Fruit fly (Drosophila melanogaster) whole organism, embryonic: Measurements from ENCODE around the gene CG43675.

Experiments used
- Abd-B ChIP-seq: fragments of 200-800 bp; sonication (Bioruptor generic); optimal IDR thresholded peaks from 2 replicates; lab custom pipeline; 2018; ENCODE audit warnings: missing biosample characterization, mild to moderate bottlenecking, missing genetic modification characterization, moderate library complexity
- Bteb2 ChIP-seq: fragments of 200-800 bp; sonication (Bioruptor generic); optimal IDR thresholded peaks from 2 replicates; lab custom pipeline; 2016; ENCODE audit warnings: missing biosample characterization, missing genetic modification characterization
- CG10147 ChIP-seq: fragments of 200-800 bp; sonication (Bioruptor generic); optimal IDR thresholded peaks from 2 replicates; lab custom pipeline; 2019; ENCODE audit warnings: missing biosample characterization, mild to moderate bottlenecking, missing genetic modification characterization, moderate library complexity
- CG11456 ChIP-seq: fragments of 200-800 bp; sonication (Bioruptor generic); IDR thresholded peaks from 3 replicates; pipeline ENCODE4 v1.3.6; 2022; ENCODE audit warnings: missing biosample characterization, missing genetic modification characterization
- CG1233 ChIP-seq: fragments of 200-800 bp; sonication (Bioruptor generic); optimal IDR thresholded peaks from 4 replicates; lab custom pipeline; 2018; ENCODE audit warnings: missing biosample characterization, mild to moderate bottlenecking, missing genetic modification characterization
- CG14014 ChIP-seq: fragments of 200-800 bp; sonication (Bioruptor generic); IDR thresholded peaks from 2 replicates; pipeline ENCODE4 v1.3.6; 2022; ENCODE audit warnings: missing biosample characterization, missing genetic modification characterization
- CG15011 ChIP-seq: fragments of 200-800 bp; sonication (Bioruptor generic); optimal IDR thresholded peaks from 3 replicates; lab custom pipeline; 2018; ENCODE audit warnings: missing biosample characterization, mild to moderate bottlenecking, missing genetic modification characterization
- CG17829 ChIP-seq: fragments of 200-800 bp; optimal IDR thresholded peaks from 2 replicates; lab custom pipeline; 2019; ENCODE audit warnings: missing biosample characterization, mild to moderate bottlenecking, missing genetic modification characterization, moderate library complexity
- CG31224 ChIP-seq: fragments of 200-800 bp; sonication (Bioruptor generic); IDR thresholded peaks from 2 replicates; pipeline ENCODE4 v1.3.6; 2022; ENCODE audit warnings: missing biosample characterization, missing genetic modification characterization
- CG5953 ChIP-seq: fragments of 200-800 bp; sonication (Bioruptor generic); IDR thresholded peaks from 2 replicates; pipeline ENCODE4 v1.3.6; 2022; ENCODE audit warnings: missing biosample characterization, missing genetic modification characterization
- CG7556 ChIP-seq: fragments of 200-800 bp; sonication (Bioruptor generic); optimal IDR thresholded peaks from 2 replicates; lab custom pipeline; 2017; ENCODE audit warnings: missing biosample characterization, mild to moderate bottlenecking, missing genetic modification characterization
- CG8944 ChIP-seq: fragments of 200-800 bp; sonication (Bioruptor generic); optimal IDR thresholded peaks from 3 replicates; lab custom pipeline; 2016; ENCODE audit warnings: missing biosample characterization, missing genetic modification characterization
- Chrac-16 ChIP-seq: fragments of 200-800 bp; sonication (Bioruptor generic); optimal IDR thresholded peaks from 3 replicates; lab custom pipeline; 2016; ENCODE audit warnings: missing biosample characterization, missing genetic modification characterization
- CrebB ChIP-seq: fragments of 200-800 bp; sonication (Bioruptor generic); optimal IDR thresholded peaks from 3 replicates; lab custom pipeline; 2018; ENCODE audit warnings: missing biosample characterization, mild to moderate bottlenecking, missing genetic modification characterization
- E2f1 ChIP-seq: fragments of 200-800 bp; sonication (Bioruptor generic); IDR thresholded peaks from 2 replicates; pipeline ENCODE4 v1.3.6; 2022; ENCODE audit warnings: missing biosample characterization, missing genetic modification characterization
- Ets65A ChIP-seq: fragments of 200-800 bp; sonication (Bioruptor generic); peaks from one replicate; lab custom pipeline; 2016; ENCODE audit warnings: missing biosample characterization, missing genetic modification characterization
- Gsc ChIP-seq: fragments of 200-800 bp; sonication (Bioruptor generic); IDR thresholded peaks from 2 replicates; pipeline ENCODE4 v1.3.6; 2022; ENCODE audit warnings: missing biosample characterization, missing genetic modification characterization
- Gug ChIP-seq: fragments of 200-800 bp; sonication (Bioruptor generic); IDR thresholded peaks from 4 replicates; pipeline ENCODE4 v1.3.6; 2022; ENCODE audit warnings: missing biosample characterization, missing genetic modification characterization
- H15 ChIP-seq: fragments of 200-800 bp; sonication (Bioruptor generic); IDR thresholded peaks from 3 replicates; pipeline ENCODE4 v1.3.6; 2022; ENCODE audit warnings: missing biosample characterization, missing genetic modification characterization
- HLH54F ChIP-seq: fragments of 200-800 bp; sonication (Bioruptor generic); optimal IDR thresholded peaks from 3 replicates; lab custom pipeline; 2016; ENCODE audit warnings: missing biosample characterization, missing genetic modification characterization
- HLHmδ ChIP-seq: fragments of 200-800 bp; sonication (Bioruptor generic); optimal IDR thresholded peaks from 2 replicates; lab custom pipeline; 2018; ENCODE audit warnings: missing biosample characterization, mild to moderate bottlenecking, missing genetic modification characterization, moderate library complexity
- Hmx ChIP-seq: fragments of 200-800 bp; sonication (Bioruptor generic); optimal IDR thresholded peaks from 2 replicates; lab custom pipeline; 2016; ENCODE audit warnings: missing biosample characterization, missing genetic modification characterization
- Kr ChIP-seq: fragments of 200-800 bp; sonication (Bioruptor generic); optimal IDR thresholded peaks from 2 replicates; lab custom pipeline; 2017; ENCODE audit warnings: missing biosample characterization, mild to moderate bottlenecking, missing genetic modification characterization
- MBD-R2 ChIP-seq: fragments of 200-800 bp; sonication (Bioruptor generic); IDR thresholded peaks from 2 replicates; pipeline ENCODE4 v1.3.6; 2022; ENCODE audit warnings: missing biosample characterization, missing genetic modification characterization
- Mes4 ChIP-seq: fragments of 200-800 bp; sonication (Bioruptor generic); optimal IDR thresholded peaks from 2 replicates; lab custom pipeline; 2016; ENCODE audit warnings: missing biosample characterization, missing genetic modification characterization
- Ravus ChIP-seq: fragments of 200-800 bp; sonication (Bioruptor generic); IDR thresholded peaks from 2 replicates; pipeline ENCODE4 v1.3.6; 2022; ENCODE audit warnings: missing biosample characterization, missing genetic modification characterization
- Sry-β ChIP-seq: fragments of 200-800 bp; sonication (Bioruptor generic); optimal IDR thresholded peaks from 2 replicates; lab custom pipeline; 2018; ENCODE audit warnings: missing biosample characterization, mild to moderate bottlenecking, missing genetic modification characterization, moderate library complexity
- Taf1 ChIP-seq: fragments of 200-800 bp; sonication (Bioruptor generic); IDR thresholded peaks from 2 replicates; pipeline ENCODE4 v1.3.6; 2022; ENCODE audit warnings: missing biosample characterization, missing genetic modification characterization
- Vsx1 ChIP-seq: fragments of 200-800 bp; sonication (Bioruptor generic); optimal IDR thresholded peaks from 2 replicates; lab custom pipeline; 2017; ENCODE audit warnings: missing biosample characterization, mild to moderate bottlenecking, missing genetic modification characterization, missing genetic modification reagents
- bab2 ChIP-seq: fragments of 200-800 bp; sonication (Bioruptor generic); optimal IDR thresholded peaks from 2 replicates; lab custom pipeline; 2016; ENCODE audit warnings: missing biosample characterization, missing genetic modification characterization
- bsh ChIP-seq, 2 experiments: fragments of 200-800 bp; sonication (Bioruptor generic); optimal IDR thresholded peaks; 2 replicates each; lab custom pipeline; 2017 to 2018; ENCODE audit warnings: mild to moderate bottlenecking in 2 of 2, missing biosample characterization in 2 of 2, missing genetic modification characterization in 2 of 2, moderate library complexity in 1 of 2
- crc ChIP-seq: fragments of 200-800 bp; sonication (Bioruptor generic); optimal IDR thresholded peaks from 2 replicates; lab custom pipeline; 2016; ENCODE audit warnings: missing biosample characterization, missing genetic modification characterization
- gem ChIP-seq: fragments of 200-800 bp; sonication (Bioruptor generic); optimal IDR thresholded peaks from 2 replicates; lab custom pipeline; 2019; ENCODE audit warnings: missing biosample characterization, mild to moderate bottlenecking, missing genetic modification characterization, moderate library complexity
- mam ChIP-seq: fragments of 200-800 bp; sonication (Bioruptor generic); optimal IDR thresholded peaks from 3 replicates; lab custom pipeline; 2016; ENCODE audit warnings: missing biosample characterization, missing genetic modification characterization
- mirr ChIP-seq: fragments of 200-800 bp; sonication (Bioruptor generic); optimal IDR thresholded peaks from 3 replicates; lab custom pipeline; 2018; ENCODE audit warnings: missing biosample characterization, mild to moderate bottlenecking, missing genetic modification characterization
- org-1 ChIP-seq: fragments of 200-800 bp; sonication (Bioruptor generic); optimal IDR thresholded peaks from 2 replicates; lab custom pipeline; 2017; ENCODE audit warnings: missing biosample characterization, missing genetic modification characterization
- pita ChIP-seq: fragments of 200-800 bp; sonication (Bioruptor generic); optimal IDR thresholded peaks from 2 replicates; lab custom pipeline; 2017; ENCODE audit warnings: missing biosample characterization, mild to moderate bottlenecking, missing genetic modification characterization
- repo ChIP-seq: fragments of 200-800 bp; sonication (Bioruptor generic); optimal IDR thresholded peaks from 2 replicates; lab custom pipeline; 2016; ENCODE audit warnings: missing biosample characterization, missing genetic modification characterization
- seq ChIP-seq: fragments of 200-800 bp; sonication (Bioruptor generic); IDR thresholded peaks from 2 replicates; pipeline ENCODE4 v1.3.6; 2022; ENCODE audit warnings: missing biosample characterization, missing genetic modification characterization
- slbo ChIP-seq: fragments of 200-800 bp; sonication (Bioruptor generic); IDR thresholded peaks from 2 replicates; pipeline ENCODE4 v1.3.6; 2022; ENCODE audit warnings: missing biosample characterization, missing genetic modification characterization
- sqz ChIP-seq: fragments of 200-800 bp; sonication (Bioruptor generic); optimal IDR thresholded peaks from 3 replicates; lab custom pipeline; 2018; ENCODE audit warnings: missing biosample characterization, mild to moderate bottlenecking, missing genetic modification characterization
- tll ChIP-seq, 2 experiments: fragments of 200-800 bp in 1 of 2; fragments of >200 bp in 1 of 2; sonication (Bioruptor generic) in 1 of 2; optimal IDR thresholded peaks; 2 replicates each; lab custom pipeline; 2017 to 2019; ENCODE audit warnings: missing biosample characterization in 2 of 2, missing genetic modification characterization in 2 of 2, mild to moderate bottlenecking in 1 of 2, moderate library complexity in 1 of 2
- trem ChIP-seq: fragments of 200-800 bp; optimal IDR thresholded peaks from 3 replicates; lab custom pipeline; 2019; ENCODE audit warnings: missing biosample characterization, mild to moderate bottlenecking, missing genetic modification characterization, moderate library complexity
- unpg ChIP-seq: fragments of 200-800 bp; sonication (Bioruptor generic); optimal IDR thresholded peaks from 3 replicates; lab custom pipeline; 2018; ENCODE audit warnings: missing biosample characterization, mild to moderate bottlenecking, missing genetic modification characterization, moderate library complexity
- usp ChIP-seq: fragments of >200 bp; optimal IDR thresholded peaks from 2 replicates; lab custom pipeline; 2017; ENCODE audit warnings: missing biosample characterization, missing genetic modification characterization
- vvl ChIP-seq: fragments of 200-800 bp; sonication (Bioruptor generic); IDR thresholded peaks from 2 replicates; pipeline ENCODE4 v1.3.6; 2022; ENCODE audit warnings: missing biosample characterization, missing genetic modification characterization

CG43675 gene

DNA sequence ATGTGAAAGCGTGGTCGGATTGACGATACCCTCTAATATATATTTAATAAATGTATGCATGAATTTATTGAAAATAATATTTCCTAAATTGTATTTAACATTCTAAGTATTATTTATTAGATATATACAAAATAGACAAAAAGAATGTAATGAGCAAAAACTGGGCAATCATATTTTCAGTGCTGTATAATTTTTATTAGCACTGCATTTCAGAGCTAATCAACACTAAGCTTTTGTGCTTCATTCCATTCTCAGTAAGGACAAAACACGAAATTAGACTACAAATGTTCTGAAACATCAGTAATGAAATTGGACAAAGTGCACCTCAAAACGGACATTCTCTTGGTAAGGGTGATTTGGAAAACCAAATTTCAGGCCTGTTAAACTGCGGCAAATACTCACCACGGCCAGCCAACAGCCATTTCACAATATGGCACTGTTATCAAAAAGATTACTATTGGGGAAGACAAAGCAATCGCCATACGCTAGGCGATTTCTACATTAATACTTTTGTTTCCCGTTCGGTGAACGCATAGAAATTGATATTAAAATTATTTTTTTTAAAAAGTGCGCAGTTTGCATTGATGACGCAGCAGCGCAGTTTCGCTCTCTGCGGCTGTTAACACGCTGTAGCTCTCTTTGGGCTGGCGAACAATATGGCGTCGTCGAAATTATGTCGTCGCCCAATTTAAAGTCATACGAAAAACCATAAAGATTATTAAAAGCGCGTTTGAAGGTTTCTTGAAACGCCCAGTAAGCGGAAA, 14.7 kb upstream of the CG43675 start (continued):
- TF ChIP-seq crc (GFP tag; lab: Kevin White, UChicago) (no peak), sqz (peak; percentile 78), CG15011 (GFP tag; lab: Kevin White, UChicago) (peak; percentile 79), mam (GFP tag; lab: Kevin White, UChicago) (peak; percentile 86), slbo (GFP tag; lab: Robert Waterston, UW) (peak; percentile 91), Gug (GFP tag; lab: Robert Waterston, UW) (peak; percentile 68; the same call in 3 of the 4 replicates), CG5953 (GFP tag; lab: Robert Waterston, UW) (no peak), CG8944 (GFP tag; lab: Kevin White, UChicago) (peak; percentile 61), trem (tag; lab: Kevin White, UChicago) (peak; percentile 72), repo (GFP tag; lab: Kevin White, UChicago) (peak; percentile 61), CG11456 (GFP tag; lab: Robert Waterston, UW) (peak; percentile 81), Bteb2 (GFP tag; lab: Kevin White, UChicago) (peak; percentile 61), HLH54F (peak; percentile 80), Ravus (GFP tag; lab: Robert Waterston, UW) (peak; percentile 49), CG17829 (tag; lab: Kevin White, UChicago) (peak; percentile 93), HLHmδ (GFP tag; lab: Kevin White, UChicago) (no peak), org-1 (peak; percentile 90), tll (GFP tag; optimal IDR thresholded peaks at IDR 0.05; lab: Kevin White, UChicago) (peak in 1 of 2 experiments; percentile 8), Gsc (GFP tag; lab: Robert Waterston, UW) (no peak), seq (GFP tag; lab: Robert Waterston, UW) (peak; percentile 74), E2f1 (GFP tag; lab: Robert Waterston, UW) (peak; percentile 75), CG31224 (GFP tag; lab: Robert Waterston, UW) (peak; percentile 76), vvl (peak; percentile 86), Chrac-16 (GFP tag; lab: Kevin White, UChicago) (peak; percentile 87), MBD-R2 (GFP tag; lab: Robert Waterston, UW) (peak; percentile 26; the same call in 1 of the 2 replicates), Kr (GFP tag; lab: Kevin White, UChicago) (peak; percentile 26), CrebB (tag; lab: Kevin White, UChicago) (peak; percentile 82), H15 (peak; percentile 66; the same call in 2 of the 3 replicates), Ets65A (GFP tag; lab: Kevin White, UChicago) (peak; percentile 95), Abd-B (GFP tag; lab: Kevin White, UChicago) (peak; percentile 73), Hmx (GFP tag; lab: Kevin White, UChicago) (no peak), CG14014 (peak; percentile 84), usp (no peak), mirr (GFP tag; lab: Kevin White, UChicago) (peak; percentile 73), Sry-β (GFP tag; lab: Kevin White, UChicago) (peak; percentile 10), unpg (GFP tag; lab: Kevin White, UChicago) (peak; percentile 85), pita (no peak), Taf1 (peak; percentile 66), Mes4 (no peak), CG7556 (peak; percentile 93), CG10147 (GFP tag; lab: Kevin White, UChicago) (peak; percentile 92), CG1233 (peak; percentile 92), bsh (GFP tag; optimal IDR thresholded peaks at IDR 0.05; lab: Kevin White, UChicago) (peak; percentile 75 to 86), bab2 (GFP tag; lab: Kevin White, UChicago) (peak; percentile 49), Vsx1 (GFP tag; lab: Kevin White, UChicago) (peak; percentile 80), gem (tag; lab: Kevin White, UChicago) (peak; percentile 95)
